Fruit fly (Drosophila melanogaster) whole organism, prepupa: ENCODE results near the gene CG43362.

ENCODE experiments used
- CG11762 ChIP-seq: fragments of 200-800 bp; sonication (Bioruptor generic); optimal IDR thresholded peaks from 3 replicates; lab custom pipeline; 2016; ENCODE audit warnings: missing biosample characterization, missing genetic modification characterization; ENCODE audit not compliant: insufficient read depth
- CG11902 ChIP-seq: fragments of 200-800 bp; sonication (Bioruptor generic); optimal IDR thresholded peaks from 3 replicates; lab custom pipeline; 2016; ENCODE audit warnings: missing biosample characterization, missing genetic modification characterization
- CG6854 ChIP-seq: fragments of 200-800 bp; sonication (Bioruptor generic); optimal IDR thresholded peaks from 2 replicates; lab custom pipeline; 2017; ENCODE audit warnings: missing biosample characterization, mild to moderate bottlenecking, missing genetic modification characterization
- Eip78C ChIP-seq: fragments of 200-800 bp; sonication (Bioruptor generic); peaks from one replicate; lab custom pipeline; 2016; ENCODE audit warnings: missing biosample characterization, missing genetic modification characterization
- Ets21C ChIP-seq: fragments of 200-800 bp; sonication (Bioruptor generic); optimal IDR thresholded peaks from 3 replicates; lab custom pipeline; 2016; ENCODE audit warnings: missing biosample characterization, missing genetic modification characterization
- Gug ChIP-seq: fragments of 200-800 bp; sonication (Bioruptor generic); IDR thresholded peaks from 2 replicates; pipeline ENCODE4 v1.3.6; 2022; ENCODE audit warnings: missing biosample characterization, missing genetic modification characterization
- Lpt ChIP-seq: fragments of 200-800 bp; sonication (Bioruptor generic); optimal IDR thresholded peaks from 3 replicates; lab custom pipeline; 2016; ENCODE audit warnings: missing biosample characterization, missing genetic modification characterization
- OdsH ChIP-seq: fragments of 200-800 bp; sonication (Bioruptor generic); optimal IDR thresholded peaks from 3 replicates; lab custom pipeline; 2016; ENCODE audit warnings: missing biosample characterization, missing genetic modification characterization
- Sox102F ChIP-seq: fragments of 200-800 bp; sonication (Bioruptor generic); optimal IDR thresholded peaks from 2 replicates; lab custom pipeline; 2016; ENCODE audit warnings: missing biosample characterization, mild to moderate bottlenecking, missing genetic modification characterization
- Sox14 ChIP-seq: fragments of 200-800 bp; sonication (Bioruptor generic); optimal IDR thresholded peaks from 3 replicates; lab custom pipeline; 2016; ENCODE audit warnings: missing biosample characterization, missing genetic modification characterization
- fd85E ChIP-seq: fragments of 200-800 bp; sonication (Bioruptor generic); optimal IDR thresholded peaks from 3 replicates; lab custom pipeline; 2016; ENCODE audit warnings: missing biosample characterization, missing genetic modification characterization
- lz ChIP-seq: fragments of 200-800 bp; sonication (Bioruptor generic); optimal IDR thresholded peaks from 3 replicates; lab custom pipeline; 2016; ENCODE audit warnings: missing biosample characterization, missing genetic modification characterization
- ss ChIP-seq, 2 experiments: fragments of 200-800 bp; sonication (Bioruptor generic); optimal IDR thresholded peaks; 2 replicates in 1 of 2; 3 replicates in 1 of 2; lab custom pipeline; 2017 to 2018; ENCODE audit warnings: mild to moderate bottlenecking in 2 of 2, missing biosample characterization in 2 of 2, missing genetic modification characterization in 2 of 2, moderate library complexity in 1 of 2

- TF ChIP-seq CG11762 (GFP tag; lab: Kevin White, UChicago): no peak
- TF ChIP-seq Sox102F (GFP tag; lab: Kevin White, UChicago): no peak
- no peak for TF ChIP-seq OdsH (GFP tag; lab: Kevin White, UChicago)
- TF ChIP-seq ss (GFP tag; optimal IDR thresholded peaks at IDR 0.05; lab: Kevin White, UChicago): no peak
- TF ChIP-seq Eip78C (GFP tag; lab: Kevin White, UChicago): no peak
- TF ChIP-seq lz (GFP tag; lab: Kevin White, UChicago): no peak
- no peak for TF ChIP-seq Ets21C (GFP tag; lab: Kevin White, UChicago)
- TF ChIP-seq Lpt (GFP tag; lab: Kevin White, UChicago): no peak
- no peak for TF ChIP-seq CG6854 (GFP tag; lab: Kevin White, UChicago)
- TF ChIP-seq Sox14 (GFP tag; lab: Kevin White, UChicago): no peak
- no peak for TF ChIP-seq CG11902 (GFP tag; lab: Kevin White, UChicago)
- TF ChIP-seq Gug (GFP tag; lab: Robert Waterston, UW): no peak
- no peak for TF ChIP-seq fd85E (GFP tag; lab: Kevin White, UChicago)
These were observed 17.4 kb upstream of the CG43362 start for dm6 chr2L:18308652-18309051.
